Worm (Caenorhabditis elegans): ENCODE measurements around the gene Y38H8A.12.

- TF ChIP-seq fos-1 (tag; optimal IDR thresholded peaks at IDR 0.05) = no peak
- TF ChIP-seq nhr-76 (tag; optimal IDR thresholded peaks at IDR 0.05) = no peak
- TF ChIP-seq lin-39 (tag; optimal IDR thresholded peaks at IDR 0.05) = no peak
- TF ChIP-seq nhr-77 (tag; optimal IDR thresholded peaks at IDR 0.05) = no peak
- TF ChIP-seq nhr-19 (GFP tag; conservative IDR thresholded peaks at IDR 0.05) = no peak
- no peak for TF ChIP-seq mdl-1 (tag; optimal IDR thresholded peaks at IDR 0.05)
- no peak for TF ChIP-seq ces-1 (GFP tag; optimal IDR thresholded peaks at IDR 0.05)
- TF ChIP-seq unc-130 (tag; optimal IDR thresholded peaks at IDR 0.05) = no peak
- no peak for TF ChIP-seq vab-15 (tag; optimal IDR thresholded peaks at IDR 0.05)
- TF ChIP-seq unc-62 (GFP tag; optimal IDR thresholded peaks at IDR 0.05) = no peak
- TF ChIP-seq unc-30 (tag; optimal IDR thresholded peaks at IDR 0.05) = no peak
- TF ChIP-seq nhr-12 (tag; optimal IDR thresholded peaks at IDR 0.05) = no peak
These were observed 44.4 kb upstream of the Y38H8A.12 start, which contains the start of gene seld-1 for ce11 chrIV:13505144-13505543.
